Worm (Caenorhabditis elegans): ENCODE measurements around the gene Y5F2A.4.

ce11 chrIV:11038665-11039064, 39.7 kb downstream of the Y5F2A.4 start:
- TF ChIP-seq nhr-12 (tag; optimal IDR thresholded peaks at IDR 0.05) (no peak), elt-3 (tag; optimal IDR thresholded peaks at IDR 0.05) (no peak), unc-55 (GFP tag; optimal IDR thresholded peaks at IDR 0.05) (peak; percentile 64), nhr-6 (tag; optimal IDR thresholded peaks at IDR 0.05) (no peak), nhr-237 (tag; optimal IDR thresholded peaks at IDR 0.05) (no peak), skn-1 (tag; optimal IDR thresholded peaks at IDR 0.05) (no peak), lsy-2 (tag; optimal IDR thresholded peaks at IDR 0.05) (no peak), ceh-16 (tag; optimal IDR thresholded peaks at IDR 0.05) (no peak), mab-5 (tag; optimal IDR thresholded peaks at IDR 0.05) (no peak), lin-39 (tag; optimal IDR thresholded peaks at IDR 0.05) (no peak), aly-2 (tag; optimal IDR thresholded peaks at IDR 0.05) (no peak), unc-39 (tag; optimal IDR thresholded peaks at IDR 0.05) (no peak)
